Fruit fly (Drosophila melanogaster) Kc167 (cell line): ENCODE data around the gene CG7328.

ENCODE experiments used
- Myc ChIP-seq: fragments of >200 bp; optimal IDR thresholded peaks from 2 replicates; lab custom pipeline; 2017; ENCODE audit warnings: missing external identifiers
- Sin3A ChIP-seq: fragments of >200 bp; optimal IDR thresholded peaks from 2 replicates; lab custom pipeline; 2018; ENCODE audit warnings: missing external identifiers
- h ChIP-seq: fragments of >200 bp; optimal IDR thresholded peaks from 3 replicates; lab custom pipeline; 2018; ENCODE audit warnings: missing external identifiers
- insv ChIP-seq: fragments of >200 bp; optimal IDR thresholded peaks from 3 replicates; lab custom pipeline; 2018; ENCODE audit warnings: missing external identifiers
- psq ChIP-seq: fragments of >200 bp; optimal IDR thresholded peaks from 2 replicates; lab custom pipeline; 2017; ENCODE audit warnings: missing external identifiers
- ttk ChIP-seq: sonication (Bioruptor generic); optimal IDR thresholded peaks from 2 replicates; lab custom pipeline; 2017; ENCODE audit warnings: missing external identifiers

The CG7328 gene

dm6 chr3L:20140589-20141207 is at the start of gene CG7328:
Gene CG7328 (minus strand): TSS chr3L:20140607.
- TF ChIP-seq h (lab: Kevin White, UChicago): no peak
- TF ChIP-seq insv (lab: Kevin White, UChicago): no peak
- no peak for TF ChIP-seq ttk (lab: Kevin White, UChicago)
- TF ChIP-seq Myc (lab: Kevin White, UChicago): no peak
- TF ChIP-seq Sin3A (lab: Kevin White, UChicago): no peak
- TF ChIP-seq psq (lab: Kevin White, UChicago): no peak

DNA sequence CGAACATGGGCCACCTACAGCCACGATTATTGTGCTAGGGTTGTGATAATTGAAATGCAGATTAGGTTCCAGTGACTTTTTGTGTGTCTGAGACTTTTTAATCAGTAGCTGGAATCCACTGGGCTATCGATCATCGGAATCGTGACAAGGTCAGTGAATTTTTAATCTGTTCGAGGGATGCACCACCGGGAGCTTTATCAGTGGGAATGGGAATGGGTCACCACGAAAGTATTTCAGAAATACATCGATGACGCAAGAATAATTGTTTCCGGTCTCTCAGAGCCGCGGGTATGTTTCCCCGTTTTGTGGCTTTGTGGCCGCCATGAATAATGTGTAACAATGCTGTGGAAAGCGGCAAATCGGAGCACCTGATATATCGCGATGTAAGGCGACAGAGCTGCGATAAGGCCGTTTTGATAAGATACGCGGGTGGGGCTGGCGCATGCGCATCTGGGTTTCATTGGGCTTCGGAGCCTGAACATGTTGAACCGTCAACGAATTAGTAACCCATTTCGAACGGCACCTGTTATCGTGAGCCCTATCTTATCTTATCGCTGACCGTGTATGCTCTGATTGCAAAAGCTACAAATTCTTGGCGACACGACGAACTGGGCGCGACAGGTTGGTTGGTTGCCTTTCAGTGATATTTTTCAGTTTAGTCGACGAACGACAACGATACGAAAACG is 47.6 kb upstream of the CG7328 start, which contains the start of gene Ssk:
Gene Ssk, plus strand, starts transcription at position 638 of the 686 bp plus-strand sequence.
- TF ChIP-seq insv (lab: Kevin White, UChicago) (no peak), Sin3A (lab: Kevin White, UChicago) (no peak), ttk (lab: Kevin White, UChicago) (no peak), psq (lab: Kevin White, UChicago) (no peak), Myc (lab: Kevin White, UChicago) (no peak), h (lab: Kevin White, UChicago) (no peak)

DNA sequence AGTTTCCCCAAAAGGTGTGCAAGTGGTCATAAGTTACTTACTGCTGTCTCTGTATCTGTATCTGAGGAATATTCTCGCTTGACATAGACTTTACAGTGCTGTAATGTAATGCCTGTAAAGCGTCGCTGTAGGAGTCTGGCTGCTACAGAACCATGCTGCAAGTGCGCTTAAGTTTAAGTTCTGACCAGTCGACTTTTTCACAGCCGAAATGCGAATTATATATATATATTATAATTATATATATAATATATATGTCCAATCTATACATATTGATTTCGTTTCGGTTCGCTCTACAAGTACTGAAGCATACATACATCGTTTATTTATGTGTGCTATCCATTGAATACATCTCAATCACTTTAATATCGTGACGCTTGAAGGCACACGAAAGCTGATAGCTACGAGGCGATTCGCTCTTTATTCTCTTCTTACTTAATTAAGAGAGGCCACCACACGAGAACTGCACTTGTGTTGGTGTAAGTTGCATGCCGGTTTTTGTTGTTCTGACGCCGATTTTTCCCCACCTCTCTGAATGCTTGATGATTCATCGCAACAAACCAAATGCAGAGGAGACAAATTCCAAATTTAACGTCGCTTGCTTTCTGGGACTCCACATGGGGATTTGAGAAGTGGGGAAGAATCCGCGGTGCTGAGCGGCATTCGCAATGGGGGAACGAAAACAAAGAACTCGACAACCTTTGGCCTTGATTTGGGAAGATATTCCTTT is 46.0 kb upstream of the CG7328 start:
- no peak for TF ChIP-seq insv (lab: Kevin White, UChicago)
- TF ChIP-seq Myc (lab: Kevin White, UChicago): no peak
- no peak for TF ChIP-seq Sin3A (lab: Kevin White, UChicago)
- no peak for TF ChIP-seq h (lab: Kevin White, UChicago)
- no peak for TF ChIP-seq ttk (lab: Kevin White, UChicago)
- no peak for TF ChIP-seq psq (lab: Kevin White, UChicago)

dm6 chr3L:20185886-20186285 is 45.5 kb upstream of the CG7328 start:
- TF ChIP-seq Myc (lab: Kevin White, UChicago) (no peak), h (lab: Kevin White, UChicago) (no peak), insv (lab: Kevin White, UChicago) (no peak), Sin3A (lab: Kevin White, UChicago) (no peak), psq (lab: Kevin White, UChicago) (no peak), ttk (lab: Kevin White, UChicago) (no peak)

- no peak for TF ChIP-seq psq (lab: Kevin White, UChicago)
- TF ChIP-seq h (lab: Kevin White, UChicago): no peak
- no peak for TF ChIP-seq ttk (lab: Kevin White, UChicago)
- TF ChIP-seq Myc (lab: Kevin White, UChicago): no peak
- no peak for TF ChIP-seq insv (lab: Kevin White, UChicago)
- TF ChIP-seq Sin3A (lab: Kevin White, UChicago): no peak
These were observed 44.9 kb upstream of the CG7328 start for dm6 chr3L:20185206-20185868.

DNA sequence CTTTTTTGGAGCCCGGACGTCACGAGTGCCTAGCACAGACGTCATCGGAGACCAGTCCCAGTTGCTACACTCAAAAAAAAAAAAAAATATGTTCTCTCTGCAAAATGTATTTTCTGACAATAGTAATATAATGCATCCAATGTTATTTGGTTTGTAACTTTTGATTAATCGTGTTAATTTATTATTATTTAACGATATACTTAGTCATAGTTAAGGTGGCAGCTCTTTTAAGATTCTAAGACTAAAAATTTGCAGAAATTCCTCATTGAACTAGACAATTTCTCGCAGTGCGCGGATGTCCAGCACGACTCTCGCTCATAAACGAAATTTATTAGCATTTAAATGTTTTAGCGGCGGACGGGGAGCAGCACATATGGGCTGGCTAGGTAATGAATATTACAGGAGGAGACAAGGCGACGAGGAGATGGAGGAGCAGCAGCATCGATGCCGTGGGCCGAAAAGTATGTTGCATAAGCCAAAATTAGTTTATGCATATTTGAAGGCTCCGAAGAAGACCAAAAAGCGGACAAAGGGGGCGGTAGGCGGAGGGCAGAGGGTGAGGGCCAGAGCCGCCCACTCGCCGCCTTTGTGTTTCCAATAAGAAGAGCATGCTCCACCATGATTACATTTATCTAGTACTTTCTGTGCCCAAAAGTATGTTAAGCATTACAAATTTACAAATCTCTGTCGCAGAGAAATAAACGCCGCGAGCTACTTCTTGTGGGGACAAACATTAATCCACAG is 43.1 kb upstream of the CG7328 start:
- TF ChIP-seq Myc (lab: Kevin White, UChicago): no peak
- no peak for TF ChIP-seq ttk (lab: Kevin White, UChicago)
- TF ChIP-seq insv (lab: Kevin White, UChicago): no peak
- no peak for TF ChIP-seq psq (lab: Kevin White, UChicago)
- TF ChIP-seq Sin3A (lab: Kevin White, UChicago): no peak
- TF ChIP-seq h (lab: Kevin White, UChicago): no peak

DNA sequence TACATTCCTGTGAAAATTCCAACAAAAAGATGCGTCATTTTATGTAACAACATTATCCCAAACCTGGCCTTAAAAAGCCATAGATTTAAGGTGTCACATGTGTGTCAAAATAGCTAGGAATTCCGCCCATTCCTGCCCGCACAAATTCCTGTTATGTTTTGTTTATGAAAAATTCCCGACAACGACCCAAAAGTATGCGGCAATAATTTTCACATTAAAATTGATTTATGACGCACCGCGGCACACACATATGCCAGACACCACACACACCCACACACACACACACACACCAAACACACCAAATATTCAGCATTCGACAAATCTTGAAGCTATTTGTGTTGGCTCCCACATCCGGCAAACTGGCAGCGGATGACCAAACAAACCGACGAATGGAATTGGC is 42.4 kb upstream of the CG7328 start:
- TF ChIP-seq h (lab: Kevin White, UChicago): no peak
- no peak for TF ChIP-seq ttk (lab: Kevin White, UChicago)
- no peak for TF ChIP-seq Myc (lab: Kevin White, UChicago)
- TF ChIP-seq psq (lab: Kevin White, UChicago): no peak
- no peak for TF ChIP-seq insv (lab: Kevin White, UChicago)
- TF ChIP-seq Sin3A (lab: Kevin White, UChicago): no peak

DNA sequence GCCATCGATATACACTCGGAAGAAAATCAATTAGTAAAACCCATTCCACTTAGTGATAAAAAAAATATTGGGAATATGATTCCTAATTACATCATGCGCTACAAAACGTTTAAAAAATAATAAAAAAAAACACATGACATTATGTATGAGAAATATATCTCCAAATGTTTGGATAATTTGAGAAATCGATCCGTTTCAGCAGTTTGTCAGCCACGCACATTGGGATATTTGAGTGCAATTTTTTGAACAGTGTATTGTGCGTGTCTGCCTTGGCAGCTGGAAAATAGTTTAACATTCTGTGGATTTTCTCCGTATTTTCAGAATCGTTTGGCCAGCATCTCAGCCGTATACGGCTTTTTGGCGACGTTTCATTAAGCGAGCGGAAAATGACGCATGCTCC is 37.7 kb upstream of the CG7328 start:
- no peak for TF ChIP-seq h (lab: Kevin White, UChicago)
- no peak for TF ChIP-seq psq (lab: Kevin White, UChicago)
- TF ChIP-seq insv (lab: Kevin White, UChicago): no peak
- no peak for TF ChIP-seq Myc (lab: Kevin White, UChicago)
- TF ChIP-seq ttk (lab: Kevin White, UChicago): no peak
- TF ChIP-seq Sin3A (lab: Kevin White, UChicago): no peak

DNA sequence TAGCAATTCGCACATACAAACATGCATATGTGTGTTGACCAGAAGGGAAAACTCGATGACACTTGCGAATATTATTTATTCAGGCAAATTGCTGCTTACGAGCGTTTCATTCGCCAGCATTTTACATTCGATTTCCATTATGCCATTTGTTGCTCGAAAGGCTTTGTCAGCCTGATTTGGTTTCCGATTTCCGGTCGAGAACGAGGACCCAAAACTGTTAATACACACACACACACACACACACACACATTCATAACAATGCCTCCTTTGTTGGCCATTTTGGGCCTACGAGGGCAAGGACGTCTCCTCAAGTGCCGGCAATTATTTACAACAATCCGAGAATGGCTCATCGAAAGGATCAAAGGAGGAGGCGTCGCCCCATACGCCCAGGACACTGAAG is 37.3 kb upstream of the CG7328 start:
- TF ChIP-seq psq (lab: Kevin White, UChicago): no peak
- TF ChIP-seq insv (lab: Kevin White, UChicago): no peak
- no peak for TF ChIP-seq h (lab: Kevin White, UChicago)
- TF ChIP-seq ttk (lab: Kevin White, UChicago): no peak
- no peak for TF ChIP-seq Myc (lab: Kevin White, UChicago)
- TF ChIP-seq Sin3A (lab: Kevin White, UChicago): no peak

- TF ChIP-seq ttk (lab: Kevin White, UChicago): no peak
These were observed 27.7 kb upstream of the CG7328 start for dm6 chr3L:20168152-20168551.
